Fruit fly (Drosophila melanogaster): Measurements from ENCODE around the gene Syx5.

- TF ChIP-seq CG8478 (optimal IDR thresholded peaks at IDR 0.05), result no peak
- TF ChIP-seq CTCF (optimal IDR thresholded peaks at IDR 0.05), result no peak
Measured at dm6 chr2L:16324833-16325232, 17.7 kb downstream of the Syx5 start.

Measured in S2 (cell line).